Worm (Caenorhabditis elegans) whole organism, young adult: ENCODE results near the gene ung-1.

Source experiments
- T07F8.4 ChIP-seq: sonication (generic microtip); optimal IDR thresholded peaks from 2 replicates; lab custom pipeline; 2016; ENCODE audit warnings: mild to moderate bottlenecking, missing genetic modification characterization, moderate library complexity, missing compliant biosample characterization
- ama-1 ChIP-seq, 3 experiments: fragments of 150-350 bp in 1 of 3; sonication (generic microtip) in 2 of 3; optimal IDR thresholded peaks; 2 replicates each; lab custom pipeline; 2014 to 2018; ENCODE audit warnings: missing biosample characterization in 2 of 3, missing genetic modification characterization in 2 of 3, missing genetic modification reagents in 2 of 3
- dpl-1 ChIP-seq: fragments of 150-350 bp; optimal IDR thresholded peaks from 2 replicates; lab custom pipeline; 2014; ENCODE audit warnings: missing biosample characterization, missing genetic modification reagents, missing genetic modification characterization
- him-1 ChIP-seq: sonication (generic microtip); optimal IDR thresholded peaks from 2 replicates; lab custom pipeline; 2016; ENCODE audit warnings: missing genotype, missing genetic modification reagents, missing genetic modification characterization, missing compliant biosample characterization
- lin-26 ChIP-seq: fragments of 200-800 bp; sonication (Bioruptor generic); IDR thresholded peaks from 2 replicates; pipeline ENCODE4 v1.3.6; 2022; ENCODE audit warnings: missing genetic modification reagents, missing genetic modification characterization, missing compliant biosample characterization
- lin-35 ChIP-seq, 3 experiments: fragments of 150-350 bp in 2 of 3; sonication (generic microtip) in 1 of 3; optimal IDR thresholded peaks; 2 replicates each; lab custom pipeline; 2014 to 2018; ENCODE audit warnings: missing biosample characterization in 3 of 3, missing genetic modification characterization in 3 of 3, missing genetic modification reagents in 3 of 3
- nfya-1 ChIP-seq: sonication (generic microtip); optimal IDR thresholded peaks from 2 replicates; lab custom pipeline; 2017; ENCODE audit warnings: antibody characterized with exemption, missing compliant biosample characterization, missing genetic modification characterization, borderline replicate concordance; ENCODE audit not compliant: insufficient read depth
- unc-62 ChIP-seq: fragments of 150-350 bp; optimal IDR thresholded peaks from 2 replicates; lab custom pipeline; 2014; ENCODE audit warnings: missing biosample characterization, missing genetic modification reagents, missing genetic modification characterization
- ztf-18 ChIP-seq: sonication (generic microtip); optimal IDR thresholded peaks from 2 replicates; lab custom pipeline; 2016; ENCODE audit warnings: missing genotype, mild to moderate bottlenecking, missing genetic modification characterization, missing compliant biosample characterization
- ztf-6 ChIP-seq: fragments of 200-800 bp; sonication (Bioruptor generic); IDR thresholded peaks from 2 replicates; pipeline ENCODE4 v1.3.6; 2022; ENCODE audit warnings: missing genetic modification reagents, missing genetic modification characterization, missing compliant biosample characterization

- TF ChIP-seq unc-62 (GFP tag; lab: Kevin White, UChicago) (no peak), dpl-1 (GFP tag; lab: Kevin White, UChicago) (no peak), ama-1 (optimal IDR thresholded peaks at IDR 0.05; lab: Kevin White, UChicago) (no peak), ama-1 (GFP tag; optimal IDR thresholded peaks at IDR 0.05; lab: Kevin White, UChicago) (no peak), ztf-6 (GFP tag; lab: Robert Waterston, UW) (no peak), nfya-1 (tag; lab: Kevin White, UChicago) (no peak), lin-26 (GFP tag; lab: Robert Waterston, UW) (no peak), ztf-18 (tag; lab: Kevin White, UChicago) (no peak), lin-35 (GFP tag; optimal IDR thresholded peaks at IDR 0.05; lab: Kevin White, UChicago) (no peak), T07F8.4 (no peak), him-1 (no peak)
Observed at ce11 chrIII:11936668-11937276, 37.1 kb downstream of the ung-1 start.
